Worm (Caenorhabditis elegans): ENCODE results near the gene F46E10.2.

DNA sequence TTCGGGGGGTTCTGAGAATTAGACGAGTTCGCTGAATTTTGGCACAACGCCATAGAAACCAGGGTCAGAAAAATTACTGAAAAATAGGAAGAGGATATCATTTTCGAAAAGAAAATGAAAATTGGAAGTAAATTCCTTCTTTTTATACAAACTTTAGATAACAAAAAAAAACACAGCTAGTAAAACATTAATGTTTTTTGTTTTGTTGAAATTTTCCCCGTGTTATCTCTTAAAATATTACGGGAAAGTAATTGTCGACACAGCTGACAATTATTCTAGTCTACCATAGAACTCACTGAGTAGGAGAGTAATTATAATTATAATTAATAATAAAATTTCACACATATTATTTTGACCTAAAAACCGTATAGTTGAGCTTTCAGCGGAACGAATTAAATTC lies 38.9 kb downstream of the F46E10.2 start, which contains the start of gene spp-26:
- no peak for TF ChIP-seq dao-5 (tag; optimal IDR thresholded peaks at IDR 0.05)
- no peak for TF ChIP-seq him-1 (tag; optimal IDR thresholded peaks at IDR 0.05)
